Fruit fly (Drosophila melanogaster): ENCODE results near the gene CG15765.

dm6 chrX:5817191-5817590 is 1.2 kb upstream of the CG15765 start:
- no peak for TF ChIP-seq pdm3 (GFP tag; optimal IDR thresholded peaks at IDR 0.05)
- no peak for TF ChIP-seq spab (GFP tag; optimal IDR thresholded peaks at IDR 0.05)
- no peak for TF ChIP-seq Eip93F (GFP tag; optimal IDR thresholded peaks at IDR 0.05)
- no peak for TF ChIP-seq dsx (GFP tag; optimal IDR thresholded peaks at IDR 0.05; ENCODE audit: poor library complexity, severe bottlenecking)
- TF ChIP-seq Hr38 (GFP tag; optimal IDR thresholded peaks at IDR 0.05), result no peak
- TF ChIP-seq Sox14 (GFP tag; optimal IDR thresholded peaks at IDR 0.05), result no peak
- no peak for TF ChIP-seq CG16779 (tag; optimal IDR thresholded peaks at IDR 0.05)
- TF ChIP-seq svp (GFP tag), result no peak
- no peak for TF ChIP-seq Hr4 (GFP tag; optimal IDR thresholded peaks at IDR 0.05)
- no peak for TF ChIP-seq CG8319 (GFP tag; optimal IDR thresholded peaks at IDR 0.05)

Measured in whole organism, prepupa.